Fruit fly (Drosophila melanogaster) whole organism, embryonic: ENCODE results near the gene Cyp4ac1.

Source experiments
- Bgb ChIP-seq: fragments of 200-800 bp; sonication (Bioruptor generic); IDR thresholded peaks from 2 replicates; pipeline ENCODE4 v1.3.6; 2022; ENCODE audit warnings: missing biosample characterization, missing genetic modification characterization; ENCODE audit not compliant: partially characterized antibody
- CG11247 ChIP-seq: fragments of 200-800 bp; sonication (Bioruptor generic); IDR thresholded peaks from 2 replicates; pipeline ENCODE4 v1.3.6; 2022; ENCODE audit warnings: missing biosample characterization, missing genetic modification characterization
- CG12155 ChIP-seq: fragments of 200-800 bp; sonication (Bioruptor generic); optimal IDR thresholded peaks from 3 replicates; lab custom pipeline; 2016; ENCODE audit warnings: missing biosample characterization, missing genetic modification characterization
- CG15696 ChIP-seq: fragments of 200-800 bp; sonication (Bioruptor generic); optimal IDR thresholded peaks from 2 replicates; lab custom pipeline; 2019; ENCODE audit warnings: missing biosample characterization, mild to moderate bottlenecking, missing genetic modification characterization, moderate library complexity
- CG17802 ChIP-seq: fragments of 200-800 bp; sonication (Bioruptor generic); optimal IDR thresholded peaks from 2 replicates; lab custom pipeline; 2018; ENCODE audit warnings: missing biosample characterization, mild to moderate bottlenecking, missing genetic modification characterization, moderate library complexity
- CG1832 ChIP-seq: fragments of 200-800 bp; sonication (Bioruptor generic); optimal IDR thresholded peaks from 2 replicates; lab custom pipeline; 2017; ENCODE audit warnings: missing biosample characterization, mild to moderate bottlenecking, missing genetic modification characterization, inconsistent platforms
- CG18599 ChIP-seq: fragments of 200-800 bp; sonication (Bioruptor generic); optimal IDR thresholded peaks from 3 replicates; lab custom pipeline; 2017; ENCODE audit warnings: missing biosample characterization, missing genetic modification characterization, mild to moderate bottlenecking, moderate library complexity, missing genetic modification reagents
- CG3065 ChIP-seq: fragments of 200-800 bp; sonication (Bioruptor generic); optimal IDR thresholded peaks from 2 replicates; lab custom pipeline; 2016; ENCODE audit warnings: missing biosample characterization, missing genetic modification characterization
- CG33213 ChIP-seq: fragments of 200-800 bp; sonication (Bioruptor generic); optimal IDR thresholded peaks from 3 replicates; lab custom pipeline; 2016; ENCODE audit warnings: missing biosample characterization, missing genetic modification characterization
- CG4328 ChIP-seq: fragments of 200-800 bp; sonication (Bioruptor generic); optimal IDR thresholded peaks from 3 replicates; lab custom pipeline; 2017; ENCODE audit warnings: missing biosample characterization, missing genetic modification reagents, missing genetic modification characterization
- CG4707 ChIP-seq: fragments of 200-800 bp; sonication (Bioruptor generic); optimal IDR thresholded peaks from 2 replicates; lab custom pipeline; 2018; ENCODE audit warnings: missing biosample characterization, mild to moderate bottlenecking, missing genetic modification characterization, moderate library complexity
- CG6689 ChIP-seq: fragments of 200-800 bp; sonication (Bioruptor generic); IDR thresholded peaks from 2 replicates; pipeline ENCODE4 v1.3.6; 2022; ENCODE audit warnings: missing biosample characterization, missing genetic modification characterization
- CG7357 ChIP-seq: fragments of 200-800 bp; sonication (Bioruptor generic); IDR thresholded peaks from 3 replicates; pipeline ENCODE4 v1.3.6; 2022; ENCODE audit warnings: missing biosample characterization, missing genetic modification characterization
- CG7372 ChIP-seq: fragments of 200-800 bp; sonication (Bioruptor generic); IDR thresholded peaks from 2 replicates; pipeline ENCODE4 v1.3.6; 2022; ENCODE audit warnings: missing biosample characterization, missing genetic modification characterization
- CG8924 ChIP-seq: fragments of 200-800 bp; optimal IDR thresholded peaks from 3 replicates; lab custom pipeline; 2019; ENCODE audit warnings: missing biosample characterization, mild to moderate bottlenecking, missing genetic modification characterization, moderate library complexity
- Chrac-16 ChIP-seq: fragments of 200-800 bp; sonication (Bioruptor generic); optimal IDR thresholded peaks from 3 replicates; lab custom pipeline; 2016; ENCODE audit warnings: missing biosample characterization, missing genetic modification characterization
- E2f1 ChIP-seq: fragments of 200-800 bp; sonication (Bioruptor generic); IDR thresholded peaks from 2 replicates; pipeline ENCODE4 v1.3.6; 2022; ENCODE audit warnings: missing biosample characterization, missing genetic modification characterization
- Hand ChIP-seq: fragments of 200-800 bp; sonication (Bioruptor generic); optimal IDR thresholded peaks from 2 replicates; lab custom pipeline; 2017; ENCODE audit warnings: mild to moderate bottlenecking, missing biosample characterization, missing genetic modification reagents, missing genetic modification characterization
- Pdp1 ChIP-seq, 2 experiments: fragments of 200-800 bp; sonication (Bioruptor generic); optimal IDR thresholded peaks; 3 replicates each; lab custom pipeline; 2016; ENCODE audit warnings: missing biosample characterization in 2 of 2, missing genetic modification characterization in 2 of 2, mild to moderate bottlenecking in 1 of 2, moderate library complexity in 1 of 2
- Scr ChIP-seq: fragments of 200-800 bp; sonication (Bioruptor generic); IDR thresholded peaks from 2 replicates; pipeline ENCODE4 v1.3.6; 2022; ENCODE audit warnings: missing biosample characterization, missing genetic modification characterization; ENCODE audit not compliant: partially characterized antibody
- Sox100B ChIP-seq: fragments of 200-800 bp; sonication (Bioruptor generic); optimal IDR thresholded peaks from 3 replicates; lab custom pipeline; 2018; ENCODE audit warnings: missing biosample characterization, mild to moderate bottlenecking, missing genetic modification characterization
- Sry-β ChIP-seq: fragments of 200-800 bp; sonication (Bioruptor generic); optimal IDR thresholded peaks from 2 replicates; lab custom pipeline; 2018; ENCODE audit warnings: missing biosample characterization, mild to moderate bottlenecking, missing genetic modification characterization, moderate library complexity
- Vsx1 ChIP-seq: fragments of 200-800 bp; sonication (Bioruptor generic); optimal IDR thresholded peaks from 2 replicates; lab custom pipeline; 2017; ENCODE audit warnings: missing biosample characterization, mild to moderate bottlenecking, missing genetic modification characterization, missing genetic modification reagents
- al ChIP-seq: fragments of 200-800 bp; sonication (Bioruptor generic); IDR thresholded peaks from 2 replicates; pipeline ENCODE4 v1.3.6; 2022; ENCODE audit warnings: missing biosample characterization, missing genetic modification characterization
- ara ChIP-seq: fragments of 200-800 bp; sonication (Bioruptor generic); IDR thresholded peaks from 2 replicates; pipeline ENCODE4 v1.3.6; 2022; ENCODE audit warnings: missing biosample characterization, missing genetic modification characterization
- bbx ChIP-seq: fragments of 200-800 bp; sonication (Bioruptor generic); IDR thresholded peaks from 2 replicates; pipeline ENCODE4 v1.3.6; 2022; ENCODE audit warnings: missing biosample characterization, missing genetic modification characterization; ENCODE audit not compliant: partially characterized antibody
- btn ChIP-seq: fragments of 200-800 bp; sonication (Bioruptor generic); optimal IDR thresholded peaks from 2 replicates; lab custom pipeline; 2016; ENCODE audit warnings: missing biosample characterization, missing genetic modification characterization
- cas ChIP-seq: fragments of 200-800 bp; sonication (Bioruptor generic); IDR thresholded peaks from 2 replicates; pipeline ENCODE4 v1.3.6; 2022; ENCODE audit warnings: missing biosample characterization, missing genetic modification characterization
- crp ChIP-seq, 2 experiments: fragments of 200-800 bp; sonication (Bioruptor generic); optimal IDR thresholded peaks; 2 replicates in 1 of 2; 3 replicates in 1 of 2; lab custom pipeline; 2017; ENCODE audit warnings: missing biosample characterization in 2 of 2, missing genetic modification characterization in 2 of 2, mild to moderate bottlenecking in 1 of 2, moderate library complexity in 1 of 2
- dati ChIP-seq: fragments of 200-800 bp; sonication (Bioruptor generic); IDR thresholded peaks from 2 replicates; pipeline ENCODE4 v1.3.6; 2022; ENCODE audit warnings: missing biosample characterization, missing genetic modification characterization
- emc ChIP-seq: fragments of 200-800 bp; sonication (Bioruptor generic); optimal IDR thresholded peaks from 2 replicates; lab custom pipeline; 2016; ENCODE audit warnings: missing biosample characterization, missing genetic modification characterization
- eve ChIP-seq, 2 experiments: fragments of >200 bp; optimal IDR thresholded peaks; 2 replicates each; lab custom pipeline; 2017; ENCODE audit warnings: missing biosample characterization in 2 of 2, missing genetic modification characterization in 2 of 2
- gfzf ChIP-seq: fragments of 200-800 bp; sonication (Bioruptor generic); optimal IDR thresholded peaks from 2 replicates; lab custom pipeline; 2016; ENCODE audit warnings: missing biosample characterization, mild to moderate bottlenecking, missing genetic modification characterization, moderate library complexity
- grn ChIP-seq: fragments of 200-800 bp; sonication (Bioruptor generic); optimal IDR thresholded peaks from 3 replicates; lab custom pipeline; 2017; ENCODE audit warnings: missing biosample characterization, missing genetic modification characterization
- ham ChIP-seq: fragments of 200-800 bp; sonication (Bioruptor generic); IDR thresholded peaks from 2 replicates; pipeline ENCODE4 v1.3.6; 2022; ENCODE audit warnings: missing biosample characterization, missing genetic modification characterization
- hbn ChIP-seq: fragments of 200-800 bp; sonication (Bioruptor generic); IDR thresholded peaks from 2 replicates; pipeline ENCODE4 v1.3.6; 2022; ENCODE audit warnings: missing biosample characterization, missing genetic modification characterization; ENCODE audit not compliant: partially characterized antibody
- lov ChIP-seq, 2 experiments: fragments of 200-800 bp in 1 of 2; fragments of >200 bp in 1 of 2; sonication (Bioruptor generic) in 1 of 2; IDR thresholded peaks in 1 of 2; optimal IDR thresholded peaks in 1 of 2; 2 replicates in 1 of 2; 3 replicates in 1 of 2; pipeline versions ENCODE4 v1.3.6 to Lab custom; 2017 to 2022; ENCODE audit warnings: missing biosample characterization in 1 of 2, missing genetic modification characterization in 1 of 2
- maf-S ChIP-seq: fragments of 200-800 bp; sonication (Bioruptor generic); optimal IDR thresholded peaks from 2 replicates; lab custom pipeline; 2016; ENCODE audit warnings: missing biosample characterization, missing genetic modification characterization
- nerfin-2 ChIP-seq: fragments of 200-800 bp; sonication (Bioruptor generic); IDR thresholded peaks from 2 replicates; pipeline ENCODE4 v1.3.6; 2022; ENCODE audit warnings: missing biosample characterization, missing genetic modification characterization; ENCODE audit not compliant: partially characterized antibody
- otp ChIP-seq: fragments of 200-800 bp; sonication (Bioruptor generic); IDR thresholded peaks from 3 replicates; pipeline ENCODE4, ENCODE4 v1.3.6; 2022; ENCODE audit warnings: missing biosample characterization, missing genetic modification characterization
- pan ChIP-seq, 4 experiments: fragments of >200 bp in 3 of 4; fragments of 200-800 bp in 1 of 4; sonication (Bioruptor generic) in 1 of 4; optimal IDR thresholded peaks in 3 of 4; IDR thresholded peaks in 1 of 4; 2 replicates each; pipeline versions ENCODE4 v1.3.6 to Lab custom; 2017 to 2022; ENCODE audit warnings: missing biosample characterization in 2 of 4, missing genetic modification characterization in 2 of 4, mixed read lengths in 1 of 4
- pb ChIP-seq: fragments of 200-800 bp; sonication (Bioruptor generic); optimal IDR thresholded peaks from 3 replicates; lab custom pipeline; 2016; ENCODE audit warnings: missing biosample characterization, missing genetic modification characterization
- peb ChIP-seq: fragments of 200-800 bp; sonication (Bioruptor generic); IDR thresholded peaks from 2 replicates; pipeline ENCODE4 v1.3.6; 2022; ENCODE audit warnings: missing biosample characterization, missing genetic modification characterization
- psq ChIP-seq: fragments of 200-800 bp; sonication (Bioruptor generic); optimal IDR thresholded peaks from 2 replicates; lab custom pipeline; 2017; ENCODE audit warnings: missing biosample characterization, missing genetic modification characterization
- sc ChIP-seq, 3 experiments: fragments of >200 bp in 2 of 3; fragments of 200-800 bp in 1 of 3; sonication (Bioruptor generic) in 1 of 3; optimal IDR thresholded peaks; 2 replicates in 2 of 3; 3 replicates in 1 of 3; lab custom pipeline; 2017; ENCODE audit warnings: mild to moderate bottlenecking in 1 of 3, missing biosample characterization in 1 of 3, missing genetic modification characterization in 1 of 3, missing genetic modification reagents in 1 of 3
- sd ChIP-seq: fragments of 200-800 bp; sonication (Bioruptor generic); optimal IDR thresholded peaks from 3 replicates; lab custom pipeline; 2018; ENCODE audit warnings: missing biosample characterization, mild to moderate bottlenecking, missing genetic modification characterization, moderate library complexity
- toy ChIP-seq: fragments of 200-800 bp; sonication (Bioruptor generic); IDR thresholded peaks from 2 replicates; pipeline ENCODE4 v1.3.6; 2022; ENCODE audit warnings: missing biosample characterization, missing genetic modification characterization

Cyp4ac1 gene

dm6 chr2L:5298978-5299627 is 35.3 kb downstream of the Cyp4ac1 start (continued):
- TF ChIP-seq Pdp1 (GFP tag; optimal IDR thresholded peaks at IDR 0.05; lab: Kevin White, UChicago) (peak in 1 of 2 experiments; percentile 70), btn (no peak), cas (GFP tag; lab: Robert Waterston, UW) (no peak), CG3065 (GFP tag; lab: Kevin White, UChicago) (peak; percentile 38), sc (optimal IDR thresholded peaks at IDR 0.05; lab: Kevin White, UChicago) (no peak), sc (GFP tag; optimal IDR thresholded peaks at IDR 0.05; lab: Kevin White, UChicago) (peak; percentile 91), CG4328 (peak; percentile 55), CG4707 (peak; percentile 78), emc (GFP tag; lab: Kevin White, UChicago) (no peak), CG7372 (GFP tag; lab: Robert Waterston, UW) (peak; percentile 53), dati (GFP tag; lab: Robert Waterston, UW) (no peak), pb (GFP tag; lab: Kevin White, UChicago) (no peak), CG6689 (peak; percentile 81), peb (GFP tag; lab: Robert Waterston, UW) (peak; percentile 70), crp (GFP tag; optimal IDR thresholded peaks at IDR 0.05; lab: Kevin White, UChicago) (peak in 1 of 2 experiments; percentile 13), al (no peak), Scr (GFP tag; lab: Robert Waterston, UW) (no peak), toy (GFP tag; lab: Robert Waterston, UW) (no peak), Sry-β (GFP tag; lab: Kevin White, UChicago) (peak; percentile 33), pan (optimal IDR thresholded peaks at IDR 0.05; lab: Kevin White, UChicago) (no peak), pan (GFP tag; optimal IDR thresholded peaks at IDR 0.05 in 1 of 2, IDR thresholded peaks at IDR 0.05 in 1 of 2) (peak in 1 of 2 experiments; percentile 54), CG8924 (tag; lab: Kevin White, UChicago) (peak; percentile 91), grn (no peak), hbn (GFP tag; lab: Robert Waterston, UW) (no peak), Chrac-16 (GFP tag; lab: Kevin White, UChicago) (peak; percentile 77), CG33213 (no peak), E2f1 (GFP tag; lab: Robert Waterston, UW) (peak; percentile 62; the same call in 1 of the 2 replicates), CG12155 (GFP tag; lab: Kevin White, UChicago) (peak; percentile 44), CG1832 (GFP tag; lab: Kevin White, UChicago) (peak; percentile 46), maf-S (GFP tag; lab: Kevin White, UChicago) (peak; percentile 47), eve (GFP tag; optimal IDR thresholded peaks at IDR 0.05; lab: Kevin White, UChicago) (peak in 1 of 2 experiments; percentile 93), Vsx1 (peak; percentile 51), gfzf (no peak), otp (GFP tag; lab: Robert Waterston, UW) (peak; percentile 86), nerfin-2 (GFP tag; lab: Robert Waterston, UW) (no peak), lov (optimal IDR thresholded peaks at IDR 0.05; lab: Kevin White, UChicago) (no peak), lov (GFP tag; IDR thresholded peaks at IDR 0.05; lab: Robert Waterston, UW) (no peak), bbx (no peak), ara (peak; percentile 80), CG18599 (GFP tag; lab: Kevin White, UChicago) (peak; percentile 79), psq (peak; percentile 55), Sox100B (GFP tag; lab: Kevin White, UChicago) (peak; percentile 88), sd (tag; lab: Kevin White, UChicago) (peak; percentile 42), ham (GFP tag; lab: Robert Waterston, UW) (no peak), CG17802 (tag; lab: Kevin White, UChicago) (peak; percentile 38), Hand (GFP tag; lab: Kevin White, UChicago) (peak; percentile 81), CG15696 (tag; lab: Kevin White, UChicago) (peak; percentile 1), CG11247 (GFP tag; lab: Robert Waterston, UW) (peak; percentile 57; the same call in 1 of the 2 replicates), CG7357 (GFP tag; lab: Robert Waterston, UW) (0 out of 3 replicates have a peak, but pooled peaks have one; percentile 38), Bgb (GFP tag; lab: Robert Waterston, UW) (no peak)
